Fruit fly (Drosophila melanogaster) whole organism, embryonic: Measurements from ENCODE around the gene pico.

ENCODE experiments used
- Antp ChIP-seq: fragments of 200-800 bp; sonication (Bioruptor generic); optimal IDR thresholded peaks from 3 replicates; lab custom pipeline; 2016; ENCODE audit warnings: missing biosample characterization, missing genetic modification characterization
- Awh ChIP-seq: fragments of 200-800 bp; sonication (Bioruptor generic); IDR thresholded peaks from 2 replicates; pipeline ENCODE4, ENCODE4 v1.3.6; 2022; ENCODE audit warnings: missing biosample characterization, missing genetic modification characterization
- CG12659 ChIP-seq: fragments of 200-800 bp; sonication (Bioruptor generic); optimal IDR thresholded peaks from 3 replicates; lab custom pipeline; 2017; ENCODE audit warnings: mild to moderate bottlenecking, missing biosample characterization, missing genetic modification reagents, missing genetic modification characterization
- CG13296 ChIP-seq: fragments of 200-800 bp; sonication (Bioruptor generic); optimal IDR thresholded peaks from 3 replicates; lab custom pipeline; 2018; ENCODE audit warnings: missing biosample characterization, mild to moderate bottlenecking, missing genetic modification characterization
- CG13624 ChIP-seq: fragments of 200-800 bp; sonication (Bioruptor generic); optimal IDR thresholded peaks from 2 replicates; lab custom pipeline; 2016; ENCODE audit warnings: missing biosample characterization, missing genetic modification characterization
- CG14050 ChIP-seq: fragments of 200-800 bp; sonication (Bioruptor generic); IDR thresholded peaks from 3 replicates; pipeline ENCODE4 v1.3.6; 2022; ENCODE audit warnings: missing biosample characterization, missing genetic modification characterization
- CG15269 ChIP-seq: fragments of 200-800 bp; sonication (Bioruptor generic); optimal IDR thresholded peaks from 2 replicates; lab custom pipeline; 2018; ENCODE audit warnings: missing biosample characterization, mild to moderate bottlenecking, missing genetic modification characterization, moderate library complexity
- CG17359 ChIP-seq: fragments of 200-800 bp; sonication (Bioruptor generic); optimal IDR thresholded peaks from 3 replicates; lab custom pipeline; 2018; ENCODE audit warnings: missing biosample characterization, mild to moderate bottlenecking, missing genetic modification characterization, moderate library complexity
- CG2199 ChIP-seq: fragments of 200-800 bp; sonication (Bioruptor generic); IDR thresholded peaks from 3 replicates; pipeline ENCODE4 v1.3.6; 2022; ENCODE audit warnings: missing biosample characterization, missing genetic modification characterization
- CG32532 ChIP-seq: fragments of 200-800 bp; sonication (Bioruptor generic); IDR thresholded peaks from 2 replicates; pipeline ENCODE4 v1.3.6; 2022; ENCODE audit warnings: missing biosample characterization, missing genetic modification characterization
- CG3407 ChIP-seq: fragments of 200-800 bp; sonication (Bioruptor generic); optimal IDR thresholded peaks from 2 replicates; lab custom pipeline; 2018; ENCODE audit warnings: missing biosample characterization, mild to moderate bottlenecking, missing genetic modification characterization
- CG34422 ChIP-seq: fragments of 200-800 bp; sonication (Bioruptor generic); IDR thresholded peaks from 3 replicates; pipeline ENCODE4 v1.3.6; 2022; ENCODE audit warnings: missing biosample characterization, missing genetic modification characterization
- CG4360 ChIP-seq: fragments of 200-800 bp; sonication (Bioruptor generic); IDR thresholded peaks from 2 replicates; pipeline ENCODE4 v1.3.6; 2022; ENCODE audit warnings: missing biosample characterization, missing genetic modification characterization
- CG43689 ChIP-seq: fragments of 200-800 bp; sonication (Bioruptor generic); IDR thresholded peaks from 2 replicates; pipeline ENCODE4 v1.3.6; 2022; ENCODE audit warnings: missing biosample characterization, missing genetic modification characterization
- CG4730 ChIP-seq: fragments of 200-800 bp; sonication (Bioruptor generic); IDR thresholded peaks from 2 replicates; pipeline ENCODE4 v1.3.6; 2022; ENCODE audit warnings: missing biosample characterization, missing genetic modification characterization
- Camta ChIP-seq: fragments of 200-800 bp; sonication (Bioruptor generic); optimal IDR thresholded peaks from 2 replicates; lab custom pipeline; 2016; ENCODE audit warnings: missing biosample characterization, missing genetic modification characterization
- Dbx ChIP-seq: fragments of 200-800 bp; sonication (Bioruptor generic); IDR thresholded peaks from 3 replicates; pipeline ENCODE4 v1.3.6; 2022; ENCODE audit warnings: missing biosample characterization, missing genetic modification characterization
- Deaf1 ChIP-seq: fragments of 200-800 bp; optimal IDR thresholded peaks from 3 replicates; lab custom pipeline; 2019; ENCODE audit warnings: missing biosample characterization, mild to moderate bottlenecking, missing genetic modification characterization, moderate library complexity
- Dip3 ChIP-seq: fragments of 200-800 bp; sonication (Bioruptor generic); optimal IDR thresholded peaks from 3 replicates; lab custom pipeline; 2016; ENCODE audit warnings: missing biosample characterization, missing genetic modification characterization
- Gsc ChIP-seq: fragments of 200-800 bp; sonication (Bioruptor generic); IDR thresholded peaks from 2 replicates; pipeline ENCODE4 v1.3.6; 2022; ENCODE audit warnings: missing biosample characterization, missing genetic modification characterization
- H15 ChIP-seq: fragments of 200-800 bp; sonication (Bioruptor generic); IDR thresholded peaks from 3 replicates; pipeline ENCODE4 v1.3.6; 2022; ENCODE audit warnings: missing biosample characterization, missing genetic modification characterization
- Hr3 ChIP-seq: fragments of 200-800 bp; sonication (Bioruptor generic); optimal IDR thresholded peaks from 3 replicates; lab custom pipeline; 2016; ENCODE audit warnings: missing biosample characterization, missing genetic modification characterization
- Hr78 ChIP-seq, 2 experiments: fragments of 200-800 bp in 1 of 2; fragments of >200 bp in 1 of 2; sonication (Bioruptor generic) in 1 of 2; optimal IDR thresholded peaks; 2 replicates each; lab custom pipeline; 2017 to 2019; ENCODE audit warnings: missing biosample characterization in 2 of 2, missing genetic modification characterization in 2 of 2, mild to moderate bottlenecking in 1 of 2, moderate library complexity in 1 of 2
- Kr ChIP-seq: fragments of 200-800 bp; sonication (Bioruptor generic); optimal IDR thresholded peaks from 2 replicates; lab custom pipeline; 2017; ENCODE audit warnings: missing biosample characterization, mild to moderate bottlenecking, missing genetic modification characterization
- Max ChIP-seq: fragments of 200-800 bp; sonication (Bioruptor generic); optimal IDR thresholded peaks from 2 replicates; lab custom pipeline; 2016; ENCODE audit warnings: missing biosample characterization, mild to moderate bottlenecking, missing genetic modification characterization
- Med ChIP-seq: fragments of 200-800 bp; sonication (Bioruptor generic); peaks from one replicate; lab custom pipeline; 2016; ENCODE audit warnings: missing biosample characterization, missing genetic modification characterization, mild to moderate bottlenecking, inconsistent platforms, moderate library complexity
- Nf-YB ChIP-seq: fragments of 200-800 bp; sonication (Bioruptor generic); optimal IDR thresholded peaks from 3 replicates; lab custom pipeline; 2019; ENCODE audit warnings: missing biosample characterization, mild to moderate bottlenecking, missing genetic modification characterization, moderate library complexity
- Sry-β ChIP-seq: fragments of 200-800 bp; sonication (Bioruptor generic); optimal IDR thresholded peaks from 2 replicates; lab custom pipeline; 2018; ENCODE audit warnings: missing biosample characterization, mild to moderate bottlenecking, missing genetic modification characterization, moderate library complexity
- Xrp1 ChIP-seq: fragments of 200-800 bp; sonication (Bioruptor generic); IDR thresholded peaks from 2 replicates; pipeline ENCODE4 v1.3.6; 2022; ENCODE audit warnings: missing biosample characterization, missing genetic modification characterization
- ase ChIP-seq: fragments of 200-800 bp; sonication (Bioruptor generic); IDR thresholded peaks from 3 replicates; pipeline ENCODE4 v1.3.6; 2022; ENCODE audit warnings: missing biosample characterization, missing genetic modification characterization
- ato ChIP-seq: fragments of 200-800 bp; sonication (Bioruptor generic); IDR thresholded peaks from 2 replicates; pipeline ENCODE4 v1.3.6; 2022; ENCODE audit warnings: missing biosample characterization, missing genetic modification characterization; ENCODE audit not compliant: partially characterized antibody
- az2 ChIP-seq: fragments of 200-800 bp; sonication (Bioruptor generic); optimal IDR thresholded peaks from 3 replicates; lab custom pipeline; 2016; ENCODE audit warnings: missing biosample characterization, missing genetic modification characterization
- chinmo ChIP-seq: fragments of 200-800 bp; sonication (Bioruptor generic); IDR thresholded peaks from 4 replicates; pipeline ENCODE4 v1.3.6; 2022; ENCODE audit warnings: missing biosample characterization, missing genetic modification characterization; ENCODE audit not compliant: partially characterized antibody
- ci ChIP-seq: fragments of 200-800 bp; sonication (Bioruptor generic); IDR thresholded peaks from 3 replicates; pipeline ENCODE4 v1.3.6; 2022; ENCODE audit warnings: missing biosample characterization, missing genetic modification characterization
- corto ChIP-seq: fragments of 200-800 bp; sonication (Bioruptor generic); optimal IDR thresholded peaks from 2 replicates; lab custom pipeline; 2016; ENCODE audit warnings: missing biosample characterization, mild to moderate bottlenecking, missing genetic modification characterization, moderate library complexity
- danr ChIP-seq: fragments of 200-800 bp; sonication (Bioruptor generic); IDR thresholded peaks from 2 replicates; pipeline ENCODE4 v1.3.6; 2022; ENCODE audit warnings: missing biosample characterization, missing genetic modification characterization
- ewg ChIP-seq: fragments of 200-800 bp; sonication (Bioruptor generic); optimal IDR thresholded peaks from 3 replicates; lab custom pipeline; 2017; ENCODE audit warnings: mild to moderate bottlenecking, missing biosample characterization, missing genetic modification reagents, missing genetic modification characterization
- grau ChIP-seq: fragments of 200-800 bp; optimal IDR thresholded peaks from 3 replicates; lab custom pipeline; 2019; ENCODE audit warnings: missing biosample characterization, mild to moderate bottlenecking, missing genetic modification characterization, moderate library complexity
- kni ChIP-seq: fragments of 200-800 bp; sonication (Bioruptor generic); optimal IDR thresholded peaks from 3 replicates; lab custom pipeline; 2017; ENCODE audit warnings: mild to moderate bottlenecking, missing biosample characterization, missing genetic modification reagents, missing genetic modification characterization
- luna ChIP-seq: fragments of 200-800 bp; sonication (Bioruptor generic); optimal IDR thresholded peaks from 2 replicates; lab custom pipeline; 2016; ENCODE audit warnings: missing biosample characterization, missing genetic modification characterization
- mam ChIP-seq: fragments of 200-800 bp; sonication (Bioruptor generic); optimal IDR thresholded peaks from 3 replicates; lab custom pipeline; 2016; ENCODE audit warnings: missing biosample characterization, missing genetic modification characterization
- nau ChIP-seq: fragments of 200-800 bp; sonication (Bioruptor generic); optimal IDR thresholded peaks from 3 replicates; lab custom pipeline; 2017; ENCODE audit warnings: missing biosample characterization, mild to moderate bottlenecking, missing genetic modification characterization, missing genetic modification reagents
- nerfin-2 ChIP-seq: fragments of 200-800 bp; sonication (Bioruptor generic); IDR thresholded peaks from 2 replicates; pipeline ENCODE4 v1.3.6; 2022; ENCODE audit warnings: missing biosample characterization, missing genetic modification characterization; ENCODE audit not compliant: partially characterized antibody
- oc ChIP-seq: fragments of 200-800 bp; sonication (Bioruptor generic); optimal IDR thresholded peaks from 2 replicates; lab custom pipeline; 2018; ENCODE audit warnings: missing biosample characterization, mild to moderate bottlenecking, missing genetic modification characterization, moderate library complexity
- pros ChIP-seq: fragments of 200-800 bp; sonication (Bioruptor generic); optimal IDR thresholded peaks from 3 replicates; lab custom pipeline; 2019; ENCODE audit warnings: missing biosample characterization, mild to moderate bottlenecking, missing genetic modification characterization, moderate library complexity
- ranshi ChIP-seq: fragments of 200-800 bp; sonication (Bioruptor generic); IDR thresholded peaks from 2 replicates; pipeline ENCODE4 v1.3.6; 2022; ENCODE audit warnings: missing biosample characterization, missing genetic modification characterization
- sim ChIP-seq: fragments of 200-800 bp; sonication (Bioruptor generic); IDR thresholded peaks from 2 replicates; pipeline ENCODE4 v1.3.6; 2022; ENCODE audit warnings: missing biosample characterization, missing genetic modification characterization
- sqz ChIP-seq: fragments of 200-800 bp; sonication (Bioruptor generic); optimal IDR thresholded peaks from 3 replicates; lab custom pipeline; 2018; ENCODE audit warnings: missing biosample characterization, mild to moderate bottlenecking, missing genetic modification characterization
- sug ChIP-seq: fragments of 200-800 bp; optimal IDR thresholded peaks from 2 replicates; lab custom pipeline; 2019; ENCODE audit warnings: missing biosample characterization, mild to moderate bottlenecking, missing genetic modification characterization, moderate library complexity

Gene pico

dm6 chrX:19846701-19847383 lies 5.0 kb downstream of the pico start (continued):
- TF ChIP-seq CG43689 (GFP tag; lab: Robert Waterston, UW) (peak; percentile 86), Nf-YB (peak; percentile 78), CG13624 (GFP tag; lab: Kevin White, UChicago) (peak; percentile 86), ewg (GFP tag; lab: Kevin White, UChicago) (peak; percentile 88), Sry-β (GFP tag; lab: Kevin White, UChicago) (peak; percentile 54), sim (peak; percentile 80), mam (peak; percentile 91)

dm6 chrX:19845557-19846072 lies 6.2 kb downstream of the pico start:
- TF ChIP-seq sqz (GFP tag; lab: Kevin White, UChicago) (peak; percentile 19), Dip3 (no peak), nerfin-2 (GFP tag; lab: Robert Waterston, UW) (no peak), chinmo (GFP tag; lab: Robert Waterston, UW) (0 out of 4 replicates have a peak, but pooled peaks have one; percentile 42), Hr78 (GFP tag; optimal IDR thresholded peaks at IDR 0.05; lab: Kevin White, UChicago) (no peak), luna (GFP tag; lab: Kevin White, UChicago) (no peak), kni (GFP tag; lab: Kevin White, UChicago) (peak; percentile 24), ci (GFP tag; lab: Robert Waterston, UW) (no peak), CG32532 (no peak), az2 (GFP tag; lab: Kevin White, UChicago) (no peak), CG17359 (tag; lab: Kevin White, UChicago) (no peak), CG34422 (GFP tag; lab: Robert Waterston, UW) (no peak), CG13296 (GFP tag; lab: Kevin White, UChicago) (no peak), CG15269 (tag; lab: Kevin White, UChicago) (no peak), ranshi (GFP tag; lab: Robert Waterston, UW) (no peak), pros (GFP tag; lab: Kevin White, UChicago) (no peak), Kr (GFP tag; lab: Kevin White, UChicago) (no peak), Dbx (GFP tag; lab: Robert Waterston, UW) (no peak), Hr3 (GFP tag; lab: Kevin White, UChicago) (no peak), Gsc (GFP tag; lab: Robert Waterston, UW) (no peak), CG4360 (GFP tag; lab: Robert Waterston, UW) (peak; percentile 62), corto (GFP tag; lab: Kevin White, UChicago) (no peak), Max (GFP tag; lab: Kevin White, UChicago) (no peak), H15 (0 out of 3 replicates have a peak, but pooled peaks have one; percentile 22), ato (GFP tag; lab: Robert Waterston, UW) (no peak), Camta (GFP tag; lab: Kevin White, UChicago) (no peak), Deaf1 (tag; lab: Kevin White, UChicago) (no peak), Med (GFP tag; lab: Kevin White, UChicago) (peak; percentile 13), Antp (GFP tag; lab: Kevin White, UChicago) (no peak), CG2199 (GFP tag; lab: Robert Waterston, UW) (peak; percentile 94), nau (GFP tag; lab: Kevin White, UChicago) (no peak), CG14050 (GFP tag; lab: Robert Waterston, UW) (no peak), CG3407 (GFP tag; lab: Kevin White, UChicago) (no peak), Xrp1 (GFP tag; lab: Robert Waterston, UW) (0 out of 2 replicates have a peak, but pooled peaks have one; percentile 7), CG4730 (no peak), grau (tag; lab: Kevin White, UChicago) (no peak), CG12659 (GFP tag; lab: Kevin White, UChicago) (no peak), Awh (GFP tag; lab: Robert Waterston, UW) (no peak), ase (GFP tag; lab: Robert Waterston, UW) (no peak), oc (no peak), sug (no peak), danr (GFP tag; lab: Robert Waterston, UW) (no peak)
